Worm (Caenorhabditis elegans) whole organism, young adult: ENCODE results near the gene T24A6.1.
"Not testable (repeated sequence)": the region's sequence is repeated elsewhere in the genome, so short reads cannot be mapped to it uniquely, and the experiment has no call there.

ENCODE experiments used
- B0261.1 ChIP-seq: sonication (generic microtip); optimal IDR thresholded peaks from 2 replicates; lab custom pipeline; 2016; ENCODE audit warnings: mild to moderate bottlenecking, missing genetic modification characterization, moderate library complexity, missing compliant biosample characterization
- C06A6.2 ChIP-seq: fragments of 200-800 bp; sonication (Bioruptor generic); conservative IDR thresholded peaks from 2 replicates; pipeline ENCODE4 v1.3.6; 2022; ENCODE audit warnings: missing genetic modification characterization, missing compliant biosample characterization
- F23B12.7 ChIP-seq: sonication (generic microtip); optimal IDR thresholded peaks from 2 replicates; lab custom pipeline; 2017; ENCODE audit warnings: missing genetic modification characterization, mild to moderate bottlenecking, missing compliant biosample characterization, antibody characterized with exemption, moderate library complexity; ENCODE audit not compliant: insufficient read depth
- F52B5.7 ChIP-seq: sonication (generic microtip); optimal IDR thresholded peaks from 2 replicates; lab custom pipeline; 2016; ENCODE audit warnings: mild to moderate bottlenecking, missing genetic modification characterization, missing compliant biosample characterization
- T26A5.8 ChIP-seq: sonication (generic microtip); optimal IDR thresholded peaks from 2 replicates; lab custom pipeline; 2016; ENCODE audit warnings: missing genetic modification characterization, missing compliant biosample characterization
- akir-1 ChIP-seq: fragments of 200-800 bp; sonication (Bioruptor generic); optimal IDR thresholded peaks from 2 replicates; lab custom pipeline; 2018; ENCODE audit warnings: mild to moderate bottlenecking, missing genetic modification characterization, moderate library complexity, missing compliant biosample characterization
- aptf-2 ChIP-seq: fragments of 200-800 bp; sonication (Bioruptor generic); conservative IDR thresholded peaks from 2 replicates; pipeline ENCODE4 v1.3.6; 2022; ENCODE audit warnings: missing genetic modification reagents, missing genetic modification characterization, missing compliant biosample characterization
- atf-7 ChIP-seq: sonication (generic microtip); optimal IDR thresholded peaks from 2 replicates; lab custom pipeline; 2017; ENCODE audit warnings: mild to moderate bottlenecking, missing genetic modification characterization, missing compliant biosample characterization
- bed-2 ChIP-seq: fragments of 200-800 bp; sonication (Bioruptor generic); IDR thresholded peaks from 2 replicates; pipeline ENCODE4 v1.3.6; 2022; ENCODE audit warnings: missing genetic modification reagents, missing genetic modification characterization, missing compliant biosample characterization
- ceh-27 ChIP-seq: fragments of 200-800 bp; sonication (Bioruptor generic); optimal IDR thresholded peaks from 2 replicates; lab custom pipeline; 2018; ENCODE audit warnings: mild to moderate bottlenecking, missing genetic modification characterization, moderate library complexity, missing compliant biosample characterization
- ceh-40 ChIP-seq: fragments of 200-800 bp; sonication (Bioruptor generic); IDR thresholded peaks from 2 replicates; pipeline ENCODE4 v1.3.6; 2022; ENCODE audit warnings: missing genetic modification characterization, missing compliant biosample characterization
- dox-1 ChIP-seq: fragments of 200-800 bp; sonication (Bioruptor generic); IDR thresholded peaks from 2 replicates; pipeline ENCODE4 v1.3.6; 2022; ENCODE audit warnings: missing genetic modification reagents, missing genetic modification characterization, missing compliant biosample characterization
- egl-18 ChIP-seq: fragments of 200-800 bp; sonication (Bioruptor generic); IDR thresholded peaks from 2 replicates; pipeline ENCODE4 v1.3.6; 2022; ENCODE audit warnings: missing genetic modification reagents, missing genetic modification characterization, missing compliant biosample characterization
- ets-4 ChIP-seq: fragments of 200-800 bp; sonication (Bioruptor generic); optimal IDR thresholded peaks from 2 replicates; lab custom pipeline; 2018; ENCODE audit warnings: mild to moderate bottlenecking, missing genetic modification characterization, missing compliant biosample characterization
- hlh-26 ChIP-seq: fragments of 200-800 bp; sonication (Bioruptor generic); conservative IDR thresholded peaks from 2 replicates; pipeline ENCODE4 v1.3.6; 2022; ENCODE audit warnings: missing genetic modification reagents, missing genetic modification characterization, missing compliant biosample characterization
- let-607 ChIP-seq, 2 experiments: fragments of 200-800 bp in 1 of 2; sonication (Bioruptor generic) in 1 of 2; sonication (generic microtip) in 1 of 2; optimal IDR thresholded peaks; 2 replicates each; lab custom pipeline; 2016 to 2018; ENCODE audit warnings: mild to moderate bottlenecking in 2 of 2, missing compliant biosample characterization in 2 of 2, missing genetic modification characterization in 2 of 2, moderate library complexity in 2 of 2, missing genotype in 1 of 2
- lin-26 ChIP-seq: fragments of 200-800 bp; sonication (Bioruptor generic); IDR thresholded peaks from 2 replicates; pipeline ENCODE4 v1.3.6; 2022; ENCODE audit warnings: missing genetic modification reagents, missing genetic modification characterization, missing compliant biosample characterization
- lin-40 ChIP-seq: sonication (generic microtip); optimal IDR thresholded peaks from 2 replicates; lab custom pipeline; 2016; ENCODE audit warnings: missing genetic modification characterization, mild to moderate bottlenecking, missing compliant biosample characterization, missing genotype, missing genetic modification reagents
- lsy-27 ChIP-seq: sonication (generic microtip); optimal IDR thresholded peaks from 2 replicates; lab custom pipeline; 2017; ENCODE audit warnings: missing genetic modification characterization, mild to moderate bottlenecking, missing compliant biosample characterization, antibody characterized with exemption, missing genotype, borderline replicate concordance; ENCODE audit not compliant: insufficient read depth
- mcd-1 ChIP-seq: fragments of 200-800 bp; sonication (Bioruptor generic); IDR thresholded peaks from 2 replicates; pipeline ENCODE4 v1.3.6; 2022; ENCODE audit warnings: missing genetic modification reagents, missing genetic modification characterization, missing compliant biosample characterization
- nhr-120 ChIP-seq: fragments of 200-800 bp; sonication (Bioruptor generic); IDR thresholded peaks from 2 replicates; pipeline ENCODE4 v1.3.6; 2022; ENCODE audit warnings: missing genetic modification characterization, missing compliant biosample characterization
- pbrm-1 ChIP-seq: fragments of 200-800 bp; sonication (Bioruptor generic); IDR thresholded peaks from 2 replicates; pipeline ENCODE4 v1.3.6; 2022; ENCODE audit warnings: missing genetic modification reagents, missing genetic modification characterization, missing compliant biosample characterization
- repo-1 ChIP-seq: sonication (generic microtip); optimal IDR thresholded peaks from 2 replicates; lab custom pipeline; 2017; ENCODE audit warnings: mild to moderate bottlenecking, missing genetic modification characterization, missing compliant biosample characterization
- tbp1 ChIP-seq: fragments of 200-800 bp; sonication (Bioruptor generic); optimal IDR thresholded peaks from 2 replicates; lab custom pipeline; 2018; ENCODE audit warnings: mild to moderate bottlenecking, missing genetic modification characterization, missing compliant biosample characterization
- xnd-1 ChIP-seq: sonication (generic microtip); optimal IDR thresholded peaks from 2 replicates; lab custom pipeline; 2016; ENCODE audit warnings: missing genotype, missing genetic modification reagents, missing genetic modification characterization, missing compliant biosample characterization
- ztf-18 ChIP-seq: sonication (generic microtip); optimal IDR thresholded peaks from 2 replicates; lab custom pipeline; 2016; ENCODE audit warnings: missing genotype, mild to moderate bottlenecking, missing genetic modification characterization, missing compliant biosample characterization
- ztf-26 ChIP-seq: sonication (generic microtip); optimal IDR thresholded peaks from 2 replicates; lab custom pipeline; 2017; ENCODE audit warnings: missing genetic modification characterization, missing compliant biosample characterization

T24A6.1 gene

DNA sequence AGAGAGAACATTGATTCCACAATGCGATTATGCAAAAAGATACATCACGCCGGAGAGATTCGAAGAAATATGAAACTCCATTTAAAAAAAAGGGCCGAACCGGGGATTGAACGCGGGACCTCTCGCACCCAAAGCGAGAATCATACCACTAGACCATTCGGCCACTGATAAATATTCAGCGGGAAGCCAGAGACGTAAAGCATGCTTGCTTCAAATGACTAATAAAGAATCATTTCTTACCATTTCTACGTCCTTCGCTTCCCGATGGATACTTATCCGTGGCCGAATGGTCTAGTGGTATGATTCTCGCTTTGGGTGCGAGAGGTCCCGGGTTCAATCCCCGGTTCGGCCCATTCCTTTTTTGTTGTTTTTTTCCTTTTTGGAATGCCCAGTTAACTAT lies 29.4 kb downstream of the T24A6.1 start (continued):
- TF ChIP-seq pbrm-1 (GFP tag; lab: Robert Waterston, UW) = no peak
- no peak for TF ChIP-seq nhr-120 (GFP tag; lab: Robert Waterston, UW)
- TF ChIP-seq ceh-40 (GFP tag; lab: Robert Waterston, UW) = 0 out of 2 replicates have a peak, but pooled peaks have one; percentile 62
- TF ChIP-seq, all 124 proteins: peak for 19

DNA sequence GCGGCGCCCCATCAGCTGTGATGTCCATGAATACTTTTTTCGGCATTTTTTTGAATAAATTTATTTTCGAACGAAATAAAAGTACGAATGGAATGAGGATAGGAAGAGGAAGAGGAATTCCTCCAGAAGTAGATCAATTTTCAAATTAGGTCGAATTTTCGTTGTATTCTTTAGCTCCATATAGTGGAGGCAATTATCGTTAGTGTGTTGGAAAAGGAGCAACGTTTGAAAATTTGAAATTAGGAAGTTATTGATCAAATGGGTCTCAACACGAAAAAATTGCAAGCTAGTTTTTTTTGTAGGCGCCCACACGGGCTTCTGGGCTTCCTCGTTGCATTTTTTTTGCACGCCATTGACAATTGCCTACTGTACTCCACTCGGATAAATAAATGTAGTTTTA lies 33.3 kb downstream of the T24A6.1 start, which contains the start of gene T22F3.12:
Gene T22F3.12 (minus strand): TSS at position 101 of the 400 bp plus-strand sequence.
- TF ChIP-seq ceh-40 (GFP tag; lab: Robert Waterston, UW) = no peak
- TF ChIP-seq ets-4 = no peak

DNA sequence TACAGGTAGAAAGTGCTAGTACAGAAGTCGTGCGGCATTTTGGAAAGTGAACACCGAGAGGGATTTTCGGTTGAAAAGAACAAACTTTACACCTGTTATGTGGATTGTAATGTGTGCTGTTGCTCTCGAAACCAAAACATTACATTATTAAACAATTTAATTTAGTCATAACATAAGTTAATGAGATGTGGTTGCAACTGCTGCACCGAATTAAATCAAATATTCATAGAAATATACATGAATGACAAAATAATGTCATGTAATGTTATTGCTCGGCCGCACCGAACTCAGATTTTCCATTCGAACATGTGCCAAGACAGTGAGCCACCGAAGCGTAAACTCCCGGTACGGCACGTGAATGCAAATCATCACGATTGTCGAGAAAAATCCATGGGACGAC lies 36.1 kb downstream of the T24A6.1 start, which contains the start of gene srh-213:
Gene srh-213 (minus strand): TSS at position 101 of the 400 bp plus-strand sequence.
- TF ChIP-seq egl-18 (GFP tag; lab: Robert Waterston, UW) (no peak), mcd-1 (GFP tag; lab: Robert Waterston, UW) (no peak), let-607 (tag; optimal IDR thresholded peaks at IDR 0.05; lab: Kevin White, UChicago) (no peak), ztf-26 (tag; lab: Kevin White, UChicago) (no peak), ets-4 (no peak), ceh-27 (GFP tag; lab: Kevin White, UChicago) (no peak), bed-2 (GFP tag; lab: Robert Waterston, UW) (no peak), F52B5.7 (tag; lab: Kevin White, UChicago) (no peak)

DNA sequence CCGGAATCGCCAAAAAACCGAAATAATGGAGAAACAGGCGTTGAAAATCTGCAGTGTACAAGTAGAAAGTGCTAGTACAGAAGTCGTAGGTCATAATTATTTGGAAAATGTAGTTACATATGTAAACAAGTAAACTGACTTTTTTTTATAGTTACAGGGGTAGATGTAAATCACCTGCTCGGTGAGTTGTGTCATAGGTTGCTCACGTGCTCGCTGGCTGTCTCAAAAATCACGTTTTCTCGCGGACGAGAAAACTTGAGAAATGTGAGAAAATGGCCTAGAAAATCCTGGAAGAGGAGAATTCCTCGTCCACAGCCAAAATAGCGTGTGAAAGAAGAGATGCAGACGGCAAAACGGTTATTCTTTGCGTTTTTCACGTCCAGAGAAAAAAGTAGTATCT lies 38.2 kb downstream of the T24A6.1 start, which contains the start of gene srh-212:
Gene srh-212 (minus strand): TSS at position 101 of the 400 bp plus-strand sequence.
- TF ChIP-seq tbp1 (GFP tag; lab: Kevin White, UChicago); repo-1 (tag; lab: Kevin White, UChicago); egl-18 (GFP tag; lab: Robert Waterston, UW): not testable (repeated sequence)

DNA sequence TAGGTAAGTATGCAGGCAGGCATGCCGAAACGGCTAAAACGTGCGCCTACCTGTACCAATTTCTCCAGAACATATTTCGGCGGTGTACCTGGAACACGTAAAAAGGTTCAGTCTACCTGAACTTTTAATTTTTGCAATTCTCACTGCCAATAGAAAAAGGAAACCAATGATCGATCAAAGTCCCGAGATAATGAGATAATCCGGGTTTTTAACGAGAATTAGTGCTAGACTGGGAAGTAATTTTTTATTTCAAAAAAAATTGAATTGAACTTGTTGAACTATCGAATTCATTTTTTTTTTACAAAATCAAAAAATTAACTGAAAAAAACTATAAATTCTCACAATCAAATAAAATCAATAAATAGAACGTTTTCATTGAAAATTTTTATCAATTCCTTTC lies 41.7 kb downstream of the T24A6.1 start, which contains the start of gene T22F3.7:
Gene T22F3.7 (minus strand): TSS at position 101 of the 400 bp plus-strand sequence.
- TF ChIP-seq akir-1 (GFP tag; lab: Kevin White, UChicago) (no peak), aptf-2 (GFP tag; lab: Robert Waterston, UW) (no peak), xnd-1 (tag; lab: Kevin White, UChicago) (no peak), mcd-1 (GFP tag; lab: Robert Waterston, UW) (no peak), B0261.1 (tag; lab: Kevin White, UChicago) (no peak), let-607 (tag; optimal IDR thresholded peaks at IDR 0.05; lab: Kevin White, UChicago) (no peak)

DNA sequence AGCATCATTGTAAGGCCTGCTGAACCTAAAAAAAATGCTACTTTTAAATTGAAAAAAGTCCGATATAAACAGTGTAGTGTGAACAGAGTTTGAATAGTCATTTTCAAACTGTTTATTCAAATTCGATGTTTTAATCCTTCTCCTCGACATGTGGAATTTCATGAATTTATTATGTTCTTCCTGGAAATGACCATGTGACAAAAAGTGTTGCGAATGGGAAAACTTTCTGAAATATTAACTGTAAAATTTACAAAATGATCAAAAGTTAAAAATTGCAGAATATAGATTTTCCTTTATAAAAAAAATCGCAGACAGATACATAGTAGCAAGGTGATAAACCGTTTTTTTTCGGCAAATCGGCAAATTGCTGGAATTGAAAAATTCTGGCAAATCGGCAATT lies 46.5 kb downstream of the T24A6.1 start, which contains the start of gene T22F3.8:
Gene T22F3.8 (minus strand): TSS at position 101 of the 400 bp plus-strand sequence.
- TF ChIP-seq lsy-27 (no peak), hlh-26 (no peak), dox-1 (GFP tag; lab: Robert Waterston, UW) (no peak), F23B12.7 (tag; lab: Kevin White, UChicago) (no peak), nhr-120 (GFP tag; lab: Robert Waterston, UW) (no peak), T26A5.8 (no peak), C06A6.2 (GFP tag; lab: Robert Waterston, UW) (no peak), lin-26 (no peak), atf-7 (tag; lab: Kevin White, UChicago) (no peak), ztf-18 (tag; lab: Kevin White, UChicago) (no peak), lin-40 (no peak)
